Worm (Caenorhabditis elegans) whole organism, L2 larva: ENCODE results near the gene F20D6.1.

Source experiments
- C34F6.9 ChIP-seq: fragments of 150-350 bp; optimal IDR thresholded peaks from 2 replicates; lab custom pipeline; 2014; ENCODE audit warnings: missing biosample characterization, missing genetic modification characterization
- F13H6.1 ChIP-seq: sonication (generic microtip); optimal IDR thresholded peaks from 2 replicates; lab custom pipeline; 2016; ENCODE audit warnings: missing genetic modification characterization, missing compliant biosample characterization
- R02D3.7 ChIP-seq: fragments of 150-350 bp; optimal IDR thresholded peaks from 2 replicates; lab custom pipeline; 2014; ENCODE audit warnings: missing biosample characterization, missing genetic modification characterization
- Y55F3AM.14 ChIP-seq: fragments of 200-800 bp; sonication (Bioruptor generic); optimal IDR thresholded peaks from 2 replicates; lab custom pipeline; 2018; ENCODE audit warnings: mild to moderate bottlenecking, missing genetic modification characterization, missing compliant biosample characterization
- ZK546.5 ChIP-seq: sonication (generic microtip); optimal IDR thresholded peaks from 2 replicates; lab custom pipeline; 2017; ENCODE audit warnings: missing biosample characterization, missing genetic modification characterization
- alr-1 ChIP-seq: fragments of 150-350 bp; optimal IDR thresholded peaks from 2 replicates; lab custom pipeline; 2014; ENCODE audit warnings: missing biosample characterization, missing genetic modification characterization
- ama-1 ChIP-seq: fragments of 150-350 bp; optimal IDR thresholded peaks from 2 replicates; lab custom pipeline; 2018; ENCODE audit warnings: inconsistent platforms
- blmp-1 ChIP-seq: sonication (generic microtip); optimal IDR thresholded peaks from 2 replicates; lab custom pipeline; 2017; ENCODE audit warnings: missing genetic modification characterization, mild to moderate bottlenecking, missing compliant biosample characterization, antibody characterized with exemption, moderate library complexity; ENCODE audit not compliant: insufficient read depth
- ceh-16 ChIP-seq: fragments of 150-350 bp; optimal IDR thresholded peaks from 2 replicates; lab custom pipeline; 2014; ENCODE audit warnings: missing biosample characterization, missing genetic modification characterization
- ceh-82 ChIP-seq: fragments of 150-350 bp; optimal IDR thresholded peaks from 2 replicates; lab custom pipeline; 2014; ENCODE audit warnings: missing biosample characterization, missing genetic modification characterization
- crh-2 ChIP-seq: sonication (generic microtip); optimal IDR thresholded peaks from 2 replicates; lab custom pipeline; 2017; ENCODE audit warnings: missing biosample characterization, missing genetic modification characterization
- dmd-4 ChIP-seq: sonication (generic microtip); optimal IDR thresholded peaks from 2 replicates; lab custom pipeline; 2017; ENCODE audit warnings: missing biosample characterization, missing genetic modification characterization
- elt-1 ChIP-seq: fragments of 150-350 bp; optimal IDR thresholded peaks from 2 replicates; lab custom pipeline; 2014; ENCODE audit warnings: missing biosample characterization, missing genetic modification characterization
- fos-1 ChIP-seq: fragments of 150-350 bp; optimal IDR thresholded peaks from 2 replicates; lab custom pipeline; 2014; ENCODE audit warnings: missing biosample characterization, missing genetic modification characterization
- gmeb-1 ChIP-seq: fragments of 150-350 bp; optimal IDR thresholded peaks from 2 replicates; lab custom pipeline; 2014; ENCODE audit warnings: missing biosample characterization, missing genetic modification characterization
- lin-11 ChIP-seq: fragments of 150-350 bp; sonication (generic microtip); optimal IDR thresholded peaks from 2 replicates; lab custom pipeline; 2014; ENCODE audit warnings: missing biosample characterization, missing genetic modification characterization, inconsistent platforms, mixed read lengths
- lsy-2 ChIP-seq, 2 experiments: fragments of 150-350 bp in 1 of 2; sonication (generic microtip) in 1 of 2; optimal IDR thresholded peaks; 2 replicates each; lab custom pipeline; 2014 to 2017; ENCODE audit warnings: missing biosample characterization in 2 of 2, missing genetic modification characterization in 2 of 2
- mab-5 ChIP-seq: fragments of 150-350 bp; optimal IDR thresholded peaks from 2 replicates; lab custom pipeline; 2014; ENCODE audit warnings: missing biosample characterization, missing genetic modification characterization
- mdl-1 ChIP-seq, 2 experiments: fragments of 150-350 bp in 1 of 2; sonication (generic microtip) in 1 of 2; optimal IDR thresholded peaks; 2 replicates each; lab custom pipeline; 2017; ENCODE audit warnings: missing biosample characterization in 2 of 2, missing genetic modification characterization in 2 of 2
- nhr-10 ChIP-seq: sonication (generic microtip); optimal IDR thresholded peaks from 2 replicates; lab custom pipeline; 2017; ENCODE audit warnings: missing biosample characterization, missing genetic modification characterization
- nhr-11 ChIP-seq: fragments of 150-350 bp; optimal IDR thresholded peaks from 2 replicates; lab custom pipeline; 2014; ENCODE audit warnings: missing biosample characterization, missing genetic modification characterization
- nhr-129 ChIP-seq: fragments of 150-350 bp; optimal IDR thresholded peaks from 2 replicates; lab custom pipeline; 2014; ENCODE audit warnings: missing biosample characterization, missing genetic modification characterization
- nhr-21 ChIP-seq: fragments of 150-350 bp; optimal IDR thresholded peaks from 2 replicates; lab custom pipeline; 2014; ENCODE audit warnings: missing biosample characterization, missing genetic modification characterization
- nhr-23 ChIP-seq: fragments of 150-350 bp; optimal IDR thresholded peaks from 2 replicates; lab custom pipeline; 2014; ENCODE audit warnings: missing biosample characterization, missing genetic modification reagents, missing genetic modification characterization
- nhr-237 ChIP-seq: fragments of 150-350 bp; optimal IDR thresholded peaks from 2 replicates; lab custom pipeline; 2014; ENCODE audit warnings: missing biosample characterization, missing genetic modification characterization
- nhr-25 ChIP-seq: fragments of 150-350 bp; sonication (generic microtip); optimal IDR thresholded peaks from 3 replicates; lab custom pipeline; 2014; ENCODE audit warnings: missing biosample characterization, missing genetic modification characterization
- nhr-6 ChIP-seq: fragments of 150-350 bp; optimal IDR thresholded peaks from 2 replicates; lab custom pipeline; 2014; ENCODE audit warnings: missing biosample characterization, missing genetic modification characterization
- nhr-77 ChIP-seq: fragments of 150-350 bp; optimal IDR thresholded peaks from 2 replicates; lab custom pipeline; 2014; ENCODE audit warnings: missing biosample characterization, missing genetic modification characterization
- sem-4 ChIP-seq: fragments of 150-350 bp; optimal IDR thresholded peaks from 2 replicates; lab custom pipeline; 2014; ENCODE audit warnings: missing biosample characterization, missing genetic modification reagents, missing genetic modification characterization
- skn-1 ChIP-seq: sonication (generic microtip); optimal IDR thresholded peaks from 2 replicates; lab custom pipeline; 2017; ENCODE audit warnings: missing biosample characterization, missing genetic modification characterization
- sma-3 ChIP-seq: sonication (generic microtip); optimal IDR thresholded peaks from 2 replicates; lab custom pipeline; 2016; ENCODE audit warnings: missing genetic modification reagents, missing genetic modification characterization, missing compliant biosample characterization
- sma-9 ChIP-seq, 2 experiments: fragments of 150-350 bp in 1 of 2; sonication (generic microtip) in 1 of 2; optimal IDR thresholded peaks; 2 replicates each; lab custom pipeline; 2014 to 2016; ENCODE audit warnings: missing genetic modification characterization in 2 of 2, mild to moderate bottlenecking in 1 of 2, missing biosample characterization in 1 of 2, missing compliant biosample characterization in 1 of 2, missing genetic modification reagents in 1 of 2, moderate library complexity in 1 of 2
- snpc-4 ChIP-seq: fragments of 150-350 bp; optimal IDR thresholded peaks from 2 replicates; lab custom pipeline; 2014; ENCODE audit warnings: missing biosample characterization, missing genetic modification characterization
- unc-39 ChIP-seq: fragments of 150-350 bp; optimal IDR thresholded peaks from 2 replicates; lab custom pipeline; 2014; ENCODE audit warnings: missing biosample characterization, missing genetic modification characterization
- unc-55 ChIP-seq: fragments of 150-350 bp; sonication (generic microtip); optimal IDR thresholded peaks from 3 replicates; lab custom pipeline; 2014; ENCODE audit warnings: missing biosample characterization, missing genetic modification reagents, missing genetic modification characterization
- unc-62 ChIP-seq: fragments of 150-350 bp; optimal IDR thresholded peaks from 2 replicates; lab custom pipeline; 2014; ENCODE audit warnings: missing biosample characterization, missing genetic modification reagents, missing genetic modification characterization
- zag-1 ChIP-seq: fragments of 150-350 bp; optimal IDR thresholded peaks from 2 replicates; lab custom pipeline; 2014; ENCODE audit warnings: missing biosample characterization, missing genetic modification characterization
- ztf-11 ChIP-seq: sonication (generic microtip); optimal IDR thresholded peaks from 2 replicates; lab custom pipeline; 2017; ENCODE audit warnings: missing biosample characterization, missing genetic modification characterization
- ztf-4 ChIP-seq: fragments of 150-350 bp; optimal IDR thresholded peaks from 2 replicates; lab custom pipeline; 2014; ENCODE audit warnings: missing biosample characterization, missing genetic modification characterization

F20D6.1 gene

DNA sequence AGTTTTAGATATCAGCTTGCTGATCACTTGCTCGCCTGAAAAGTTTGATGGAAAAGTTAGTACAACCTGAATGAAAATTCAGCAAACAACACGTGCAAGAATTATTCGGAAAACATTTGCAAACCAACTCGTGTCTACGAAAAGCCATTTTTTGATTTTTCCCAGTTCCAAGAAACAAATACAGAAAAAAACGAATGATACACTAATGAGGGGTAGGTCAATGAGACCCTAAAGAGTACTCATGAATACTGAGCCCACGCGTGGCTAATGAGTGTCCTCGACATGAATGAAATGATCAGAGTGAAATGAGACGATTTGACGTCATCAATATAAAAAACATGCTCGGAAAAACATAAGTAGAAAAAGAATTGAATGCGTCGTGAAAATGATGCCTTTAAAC, 21.5 kb downstream of the F20D6.1 start:
- TF ChIP-seq sma-3 (GFP tag; lab: Kevin White, UChicago) = no peak
- peak; percentile 1 for TF ChIP-seq nhr-21 (tag; lab: Kevin White, UChicago)
- TF ChIP-seq sma-9 (GFP tag; optimal IDR thresholded peaks at IDR 0.05; lab: Kevin White, UChicago) = peak; percentile 44
- no peak for TF ChIP-seq sma-9 (tag; optimal IDR thresholded peaks at IDR 0.05; lab: Kevin White, UChicago)
- TF ChIP-seq crh-2 (tag; lab: Kevin White, UChicago) = peak; percentile 7
- TF ChIP-seq C34F6.9 (tag; lab: Kevin White, UChicago) = peak; percentile 21
- TF ChIP-seq snpc-4 (tag; lab: Kevin White, UChicago) = no peak
- TF ChIP-seq Y55F3AM.14 (GFP tag; lab: Kevin White, UChicago) = no peak
- no peak for TF ChIP-seq elt-1
- no peak for TF ChIP-seq alr-1 (tag; lab: Kevin White, UChicago)
- TF ChIP-seq lsy-2 (tag; optimal IDR thresholded peaks at IDR 0.05; lab: Kevin White, UChicago) = peak in 1 of 2 experiments; percentile 28
- no peak for TF ChIP-seq nhr-129 (tag; lab: Kevin White, UChicago)

DNA sequence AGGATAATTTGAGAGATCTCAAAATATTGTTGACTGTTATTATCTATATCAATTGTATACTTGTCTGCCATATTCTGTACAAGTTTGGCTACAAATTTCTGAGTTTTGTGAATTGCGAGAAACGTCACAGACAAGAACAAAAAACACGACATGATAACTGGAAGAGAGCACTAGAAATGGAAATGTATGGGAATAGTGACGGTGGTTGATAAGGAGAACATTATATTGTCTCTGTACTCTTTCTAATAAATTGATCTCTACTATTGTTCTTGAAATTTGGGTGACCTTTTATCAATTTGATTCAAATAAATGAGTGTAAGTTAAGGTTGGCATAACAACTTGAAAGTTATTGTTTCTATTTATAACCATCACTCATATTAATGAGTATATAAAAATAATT, 22.3 kb downstream of the F20D6.1 start:
- peak; percentile 25 for TF ChIP-seq sma-9 (GFP tag; optimal IDR thresholded peaks at IDR 0.05; lab: Kevin White, UChicago)
- no peak for TF ChIP-seq sma-9 (tag; optimal IDR thresholded peaks at IDR 0.05; lab: Kevin White, UChicago)
- peak; percentile 8 for TF ChIP-seq gmeb-1 (tag; lab: Kevin White, UChicago)
- TF ChIP-seq mdl-1 (tag; optimal IDR thresholded peaks at IDR 0.05; lab: Kevin White, UChicago) = no peak
- peak; percentile 68 for TF ChIP-seq fos-1

DNA sequence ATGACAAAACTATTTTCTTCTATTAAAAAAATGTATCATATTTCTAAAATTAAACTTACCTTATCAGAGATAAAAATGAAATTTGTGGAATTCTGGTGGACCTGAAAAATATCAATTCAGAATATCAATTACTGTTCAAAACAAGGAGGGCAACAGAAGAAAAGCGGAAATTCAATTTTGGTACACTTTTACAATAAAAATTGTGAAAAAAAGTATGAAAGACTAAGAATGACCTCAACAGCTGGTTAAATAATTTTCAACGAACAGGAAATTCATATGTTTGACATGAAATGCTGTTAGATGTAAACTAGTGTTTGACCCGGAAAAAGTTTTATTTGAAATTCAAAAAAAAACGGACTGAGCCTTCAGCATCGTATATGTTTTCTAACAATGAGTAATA, 23.3 kb downstream of the F20D6.1 start, which contains the start of gene K07C11.7:
K07C11.7 (minus strand) TSS at position 101 of the 400 bp plus-strand sequence.
- no peak for TF ChIP-seq ztf-11 (tag; lab: Kevin White, UChicago)
- TF ChIP-seq ceh-82 (tag; lab: Kevin White, UChicago) = no peak
- no peak for TF ChIP-seq nhr-77 (tag; lab: Kevin White, UChicago)
- no peak for TF ChIP-seq sma-3 (GFP tag; lab: Kevin White, UChicago)
- no peak for TF ChIP-seq dmd-4 (tag; lab: Kevin White, UChicago)
- no peak for TF ChIP-seq C34F6.9 (tag; lab: Kevin White, UChicago)
- TF ChIP-seq ZK546.5 (tag; lab: Kevin White, UChicago) = no peak
- no peak for TF ChIP-seq nhr-23 (tag; lab: Kevin White, UChicago)
- no peak for TF ChIP-seq snpc-4 (tag; lab: Kevin White, UChicago)
- TF ChIP-seq Y55F3AM.14 (GFP tag; lab: Kevin White, UChicago) = no peak
- TF ChIP-seq fos-1 = no peak
- TF ChIP-seq sma-9 (GFP tag; optimal IDR thresholded peaks at IDR 0.05; lab: Kevin White, UChicago) = no peak
- TF ChIP-seq sma-9 (tag; optimal IDR thresholded peaks at IDR 0.05; lab: Kevin White, UChicago) = no peak
- no peak for TF ChIP-seq nhr-129 (tag; lab: Kevin White, UChicago)
- TF ChIP-seq ama-1 (lab: Kevin White, UChicago) = no peak

DNA sequence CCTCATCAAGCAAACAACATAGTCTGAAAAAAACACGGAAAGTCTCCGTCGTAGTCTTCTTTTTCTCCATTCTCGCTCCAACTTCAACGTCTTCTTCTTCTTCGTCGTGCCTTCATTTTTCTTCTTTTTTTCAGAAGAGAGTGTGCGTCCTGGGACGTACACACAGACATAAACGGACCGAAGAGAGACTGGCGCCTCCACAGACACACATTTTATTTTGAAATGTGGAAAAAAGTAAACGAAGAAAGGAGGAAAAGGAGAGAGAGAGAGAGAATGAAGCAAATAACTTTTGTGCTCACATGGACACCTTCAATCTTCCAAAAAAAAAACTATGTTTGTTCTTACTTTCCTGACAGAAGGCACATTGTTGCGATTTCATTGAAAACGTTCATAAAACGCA, 24.6 kb downstream of the F20D6.1 start:
- no peak for TF ChIP-seq fos-1
- TF ChIP-seq skn-1 = no peak
- TF ChIP-seq unc-55 (GFP tag; lab: Kevin White, UChicago) = peak; percentile 68
- no peak for TF ChIP-seq blmp-1 (tag; lab: Kevin White, UChicago)
- peak; percentile 5 for TF ChIP-seq ama-1 (lab: Kevin White, UChicago)
- TF ChIP-seq C34F6.9 (tag; lab: Kevin White, UChicago) = peak; percentile 20
- no peak for TF ChIP-seq elt-1
- no peak for TF ChIP-seq unc-62 (GFP tag; lab: Kevin White, UChicago)
- TF ChIP-seq nhr-11 (tag; lab: Kevin White, UChicago) = no peak
- no peak for TF ChIP-seq sma-9 (GFP tag; optimal IDR thresholded peaks at IDR 0.05; lab: Kevin White, UChicago)
- no peak for TF ChIP-seq sma-9 (tag; optimal IDR thresholded peaks at IDR 0.05; lab: Kevin White, UChicago)

DNA sequence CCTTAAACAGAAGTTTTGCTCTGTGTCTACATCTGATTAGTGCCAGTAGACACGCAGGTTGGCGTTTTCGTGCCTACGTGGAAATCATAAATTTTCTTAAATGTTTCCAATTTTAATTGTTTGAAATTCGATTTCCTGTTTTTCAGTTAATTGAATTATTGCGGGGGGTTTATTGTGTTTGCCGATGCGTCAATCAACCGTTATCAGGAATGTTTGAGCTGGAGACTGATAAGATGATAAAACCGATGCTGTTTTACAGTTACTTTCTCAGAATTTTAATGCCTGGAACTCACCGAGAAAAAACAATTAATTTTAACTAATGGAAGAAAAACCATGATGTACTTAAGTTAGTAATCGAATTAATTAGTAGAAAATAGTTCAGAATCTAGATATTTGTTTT, 26.6 kb downstream of the F20D6.1 start:
- TF ChIP-seq sma-9 (GFP tag; optimal IDR thresholded peaks at IDR 0.05; lab: Kevin White, UChicago) (peak; percentile 23), sma-9 (tag; optimal IDR thresholded peaks at IDR 0.05; lab: Kevin White, UChicago) (no peak), fos-1 (peak; percentile 71), sem-4 (tag; lab: Kevin White, UChicago) (no peak), unc-39 (tag; lab: Kevin White, UChicago) (no peak), mab-5 (tag; lab: Kevin White, UChicago) (no peak), mdl-1 (tag; optimal IDR thresholded peaks at IDR 0.05; lab: Kevin White, UChicago) (no peak), Y55F3AM.14 (GFP tag; lab: Kevin White, UChicago) (no peak), gmeb-1 (tag; lab: Kevin White, UChicago) (peak; percentile 23), ztf-4 (tag; lab: Kevin White, UChicago) (no peak), nhr-237 (tag; lab: Kevin White, UChicago) (no peak), nhr-25 (tag; lab: Kevin White, UChicago) (no peak), ama-1 (lab: Kevin White, UChicago) (no peak), crh-2 (tag; lab: Kevin White, UChicago) (peak; percentile 12), dmd-4 (tag; lab: Kevin White, UChicago) (no peak), snpc-4 (tag; lab: Kevin White, UChicago) (no peak), F13H6.1 (tag; lab: Kevin White, UChicago) (peak; percentile 13), unc-55 (GFP tag; lab: Kevin White, UChicago) (no peak), ceh-16 (tag; lab: Kevin White, UChicago) (no peak), nhr-10 (no peak), lin-11 (no peak), R02D3.7 (tag; lab: Kevin White, UChicago) (no peak), zag-1 (tag; lab: Kevin White, UChicago) (no peak), nhr-6 (tag; lab: Kevin White, UChicago) (no peak)
